Worm (Caenorhabditis elegans) whole organism, mixed stage, embryonic: Measurements from ENCODE around the gene lmd-4.

Experiments used
- blmp-1 ChIP-seq: fragments of 150-350 bp; optimal IDR thresholded peaks from 2 replicates; lab custom pipeline; 2014; ENCODE audit warnings: missing biosample characterization, missing genetic modification characterization
- snpc-4 ChIP-seq: fragments of 150-350 bp; optimal IDR thresholded peaks from 2 replicates; lab custom pipeline; 2014; ENCODE audit warnings: missing biosample characterization, missing genetic modification characterization

ce11 chrV:7361673-7362072 lies 40.9 kb upstream of the lmd-4 start, which contains the start of gene cyp-35A1:
- no peak for TF ChIP-seq blmp-1 (tag; lab: Kevin White, UChicago)
- TF ChIP-seq snpc-4 (tag; lab: Kevin White, UChicago): no peak
